Worm (Caenorhabditis elegans): ENCODE data around the gene C09E7.4.

C09E7.4 gene

ce11 chrIII:6508327-6508726, 28.5 kb downstream of the C09E7.4 start (continued):
- TF ChIP-seq ces-1 (GFP tag; optimal IDR thresholded peaks at IDR 0.05) = no peak
- no peak for TF ChIP-seq isw-1 (GFP tag; IDR thresholded peaks at IDR 0.05)
- peak in 1 of 2 experiments; percentile 33 for TF ChIP-seq lin-35 (GFP tag; optimal IDR thresholded peaks at IDR 0.05)
- no peak for TF ChIP-seq unc-98 (GFP tag; IDR thresholded peaks at IDR 0.05)
- TF ChIP-seq C34B4.2 (tag; optimal IDR thresholded peaks at IDR 0.05) = no peak
- TF ChIP-seq unc-130 (tag; optimal IDR thresholded peaks at IDR 0.05) = peak; percentile 24
- TF ChIP-seq C04F5.9 (tag; optimal IDR thresholded peaks at IDR 0.05) = no peak
- no peak for TF ChIP-seq Y116A8C.19 (tag; optimal IDR thresholded peaks at IDR 0.05; ENCODE audit: borderline replicate concordance)
- no peak for TF ChIP-seq sptf-1 (tag; optimal IDR thresholded peaks at IDR 0.05)
- TF ChIP-seq fos-1 (tag; optimal IDR thresholded peaks at IDR 0.05) = no peak
- peak; percentile 72 for TF ChIP-seq nhr-85 (tag)
- TF ChIP-seq snpc-4 (tag; optimal IDR thresholded peaks at IDR 0.05) = no peak
- TF ChIP-seq jun-1 (tag; optimal IDR thresholded peaks at IDR 0.05) = no peak
- no peak for TF ChIP-seq vab-15 (tag; optimal IDR thresholded peaks at IDR 0.05)
- no peak for TF ChIP-seq nhr-28 (tag; optimal IDR thresholded peaks at IDR 0.05)
- no peak for TF ChIP-seq lin-39 (tag; optimal IDR thresholded peaks at IDR 0.05)
- TF ChIP-seq ceh-90 (tag; optimal IDR thresholded peaks at IDR 0.05) = no peak
- TF ChIP-seq mdl-1 (tag; optimal IDR thresholded peaks at IDR 0.05) = no peak
- TF ChIP-seq dpl-1 (GFP tag; optimal IDR thresholded peaks at IDR 0.05) = no peak
- no peak for TF ChIP-seq rnt-1 (tag; optimal IDR thresholded peaks at IDR 0.05)
- TF ChIP-seq ets-5 (GFP tag; IDR thresholded peaks at IDR 0.05) = no peak
- no peak for TF ChIP-seq ceh-63 (GFP tag; optimal IDR thresholded peaks at IDR 0.05)
- TF ChIP-seq egl-13 (tag; optimal IDR thresholded peaks at IDR 0.05) = no peak
- no peak for TF ChIP-seq C16A3.4 (tag; optimal IDR thresholded peaks at IDR 0.05)
- TF ChIP-seq nhr-47 (tag; optimal IDR thresholded peaks at IDR 0.05) = no peak
- TF ChIP-seq nhr-71 (tag; optimal IDR thresholded peaks at IDR 0.05) = peak; percentile 42
- TF ChIP-seq nhr-237 (tag; optimal IDR thresholded peaks at IDR 0.05) = no peak
- no peak for TF ChIP-seq tbx-2 (tag; optimal IDR thresholded peaks at IDR 0.05)
- no peak for TF ChIP-seq unc-86 (tag; optimal IDR thresholded peaks at IDR 0.05)
- TF ChIP-seq aly-2 (tag; optimal IDR thresholded peaks at IDR 0.05) = no peak
- TF ChIP-seq irx-1 (tag; optimal IDR thresholded peaks at IDR 0.05) = no peak

ce11 chrIII:6507832-6508231, 29.0 kb downstream of the C09E7.4 start, which contains the start of gene F23F12.12:
TSS of gene F23F12.12 (plus strand) at chrIII:6508132.
- TF ChIP-seq nhr-47 (tag; optimal IDR thresholded peaks at IDR 0.05) (no peak), mab-9 (GFP tag; IDR thresholded peaks at IDR 0.05) (no peak), fkh-8 (tag; optimal IDR thresholded peaks at IDR 0.05) (no peak), tlp-1 (tag; optimal IDR thresholded peaks at IDR 0.05) (no peak), lsy-2 (tag; optimal IDR thresholded peaks at IDR 0.05) (no peak), irx-1 (tag; optimal IDR thresholded peaks at IDR 0.05) (no peak), unc-30 (tag; optimal IDR thresholded peaks at IDR 0.05) (no peak)

ce11 chrIII:6500032-6500564, 36.7 kb downstream of the C09E7.4 start, which contains the start of gene F23F12.3:
TSS of gene F23F12.3 (plus strand) at chrIII:6500514.
- TF ChIP-seq sptf-1 (tag; optimal IDR thresholded peaks at IDR 0.05) = no peak
- TF ChIP-seq efl-3 (GFP tag; optimal IDR thresholded peaks at IDR 0.05) = no peak
- peak; percentile 32 for TF ChIP-seq elt-2 (tag; optimal IDR thresholded peaks at IDR 0.05)
- TF ChIP-seq nhr-19 (GFP tag; conservative IDR thresholded peaks at IDR 0.05) = no peak
- no peak for TF ChIP-seq aha-1 (tag; optimal IDR thresholded peaks at IDR 0.05)
- no peak for TF ChIP-seq xbp-1 (tag; optimal IDR thresholded peaks at IDR 0.05)
- TF ChIP-seq sox-4 (tag; optimal IDR thresholded peaks at IDR 0.05) = no peak
